Worm (Caenorhabditis elegans) whole organism, L2 larva: ENCODE results near the gene C27D6.1.

Source experiments
- R02D3.7 ChIP-seq: fragments of 150-350 bp; optimal IDR thresholded peaks from 2 replicates; lab custom pipeline; 2014; ENCODE audit warnings: missing biosample characterization, missing genetic modification characterization
- ama-1 ChIP-seq: fragments of 150-350 bp; optimal IDR thresholded peaks from 2 replicates; lab custom pipeline; 2018; ENCODE audit warnings: inconsistent platforms
- ceh-82 ChIP-seq: fragments of 150-350 bp; optimal IDR thresholded peaks from 2 replicates; lab custom pipeline; 2014; ENCODE audit warnings: missing biosample characterization, missing genetic modification characterization
- dmd-4 ChIP-seq: sonication (generic microtip); optimal IDR thresholded peaks from 2 replicates; lab custom pipeline; 2017; ENCODE audit warnings: missing biosample characterization, missing genetic modification characterization
- egl-27 ChIP-seq: sonication (generic microtip); optimal IDR thresholded peaks from 3 replicates; lab custom pipeline; 2017; ENCODE audit warnings: missing biosample characterization, missing genetic modification reagents, missing genetic modification characterization
- elt-1 ChIP-seq: fragments of 150-350 bp; optimal IDR thresholded peaks from 2 replicates; lab custom pipeline; 2014; ENCODE audit warnings: missing biosample characterization, missing genetic modification characterization
- nhr-23 ChIP-seq: fragments of 150-350 bp; optimal IDR thresholded peaks from 2 replicates; lab custom pipeline; 2014; ENCODE audit warnings: missing biosample characterization, missing genetic modification reagents, missing genetic modification characterization
- nhr-77 ChIP-seq: fragments of 150-350 bp; optimal IDR thresholded peaks from 2 replicates; lab custom pipeline; 2014; ENCODE audit warnings: missing biosample characterization, missing genetic modification characterization
- skn-1 ChIP-seq: sonication (generic microtip); optimal IDR thresholded peaks from 2 replicates; lab custom pipeline; 2017; ENCODE audit warnings: missing biosample characterization, missing genetic modification characterization
- sma-3 ChIP-seq: sonication (generic microtip); optimal IDR thresholded peaks from 2 replicates; lab custom pipeline; 2016; ENCODE audit warnings: missing genetic modification reagents, missing genetic modification characterization, missing compliant biosample characterization
- snpc-4 ChIP-seq: fragments of 150-350 bp; optimal IDR thresholded peaks from 2 replicates; lab custom pipeline; 2014; ENCODE audit warnings: missing biosample characterization, missing genetic modification characterization
- unc-62 ChIP-seq: fragments of 150-350 bp; optimal IDR thresholded peaks from 2 replicates; lab custom pipeline; 2014; ENCODE audit warnings: missing biosample characterization, missing genetic modification reagents, missing genetic modification characterization

ce11 chrII:5191766-5192165 is 19.2 kb downstream of the C27D6.1 start:
- no peak for TF ChIP-seq sma-3
- TF ChIP-seq egl-27 (tag; lab: Kevin White, UChicago): no peak
- TF ChIP-seq ama-1 (lab: Kevin White, UChicago): no peak
- TF ChIP-seq skn-1 (tag; lab: Kevin White, UChicago): no peak
- no peak for TF ChIP-seq R02D3.7 (tag; lab: Kevin White, UChicago)
- TF ChIP-seq ceh-82 (tag; lab: Kevin White, UChicago): no peak
- TF ChIP-seq nhr-77 (tag; lab: Kevin White, UChicago): no peak
- TF ChIP-seq elt-1 (tag; lab: Kevin White, UChicago): no peak
- no peak for TF ChIP-seq unc-62 (GFP tag; lab: Kevin White, UChicago)
- no peak for TF ChIP-seq nhr-23
- no peak for TF ChIP-seq snpc-4
- TF ChIP-seq dmd-4 (tag; lab: Kevin White, UChicago): no peak
